Worm (Caenorhabditis elegans) whole organism, L3 larva: ENCODE data around the gene ppk-3.

Source experiments
- ZK546.5 ChIP-seq: sonication (generic microtip); optimal IDR thresholded peaks from 2 replicates; lab custom pipeline; 2017; ENCODE audit warnings: missing biosample characterization, missing genetic modification characterization
- ama-1 ChIP-seq: fragments of 150-350 bp; optimal IDR thresholded peaks from 2 replicates; lab custom pipeline; 2018
- ceh-82 ChIP-seq: fragments of 150-350 bp; optimal IDR thresholded peaks from 2 replicates; lab custom pipeline; 2014; ENCODE audit warnings: missing biosample characterization, missing genetic modification characterization
- elt-3 ChIP-seq, 3 experiments: fragments of 150-350 bp in 1 of 3; sonication (generic microtip) in 2 of 3; optimal IDR thresholded peaks; 2 replicates in 2 of 3; 4 replicates in 1 of 3; lab custom pipeline; 2014 to 2017; ENCODE audit warnings: missing biosample characterization in 3 of 3, missing genetic modification characterization in 3 of 3
- fos-1 ChIP-seq: fragments of 150-350 bp; optimal IDR thresholded peaks from 2 replicates; lab custom pipeline; 2014; ENCODE audit warnings: missing biosample characterization, missing genetic modification characterization
- mdl-1 ChIP-seq: fragments of 150-350 bp; optimal IDR thresholded peaks from 2 replicates; lab custom pipeline; 2014; ENCODE audit warnings: missing biosample characterization, missing genetic modification characterization
- nhr-23 ChIP-seq: fragments of 150-350 bp; optimal IDR thresholded peaks from 2 replicates; lab custom pipeline; 2014; ENCODE audit warnings: missing biosample characterization, missing genetic modification reagents, missing genetic modification characterization
- nhr-77 ChIP-seq: fragments of 150-350 bp; optimal IDR thresholded peaks from 2 replicates; lab custom pipeline; 2014; ENCODE audit warnings: missing biosample characterization, missing genetic modification characterization
- skn-1 ChIP-seq: fragments of 150-350 bp; optimal IDR thresholded peaks from 2 replicates; lab custom pipeline; 2014; ENCODE audit warnings: missing biosample characterization, missing genetic modification characterization
- ztf-11 ChIP-seq: fragments of 150-350 bp; optimal IDR thresholded peaks from 2 replicates; lab custom pipeline; 2014; ENCODE audit warnings: missing biosample characterization, missing genetic modification characterization
- ztf-4 ChIP-seq: fragments of 150-350 bp; optimal IDR thresholded peaks from 2 replicates; lab custom pipeline; 2014; ENCODE audit warnings: missing biosample characterization, missing genetic modification characterization

- no peak for TF ChIP-seq nhr-77 (tag; lab: Kevin White, UChicago)
- peak in 1 of 3 experiments; percentile 24 for TF ChIP-seq elt-3 (tag; optimal IDR thresholded peaks at IDR 0.05; lab: Kevin White, UChicago)
- no peak for TF ChIP-seq fos-1
- TF ChIP-seq ama-1 (lab: Kevin White, UChicago) = no peak
- TF ChIP-seq nhr-23 (tag; lab: Kevin White, UChicago) = peak; percentile 96
- peak; percentile 4 for TF ChIP-seq ceh-82
- TF ChIP-seq ZK546.5 (tag; lab: Kevin White, UChicago) = no peak
- no peak for TF ChIP-seq ztf-4 (tag; lab: Kevin White, UChicago)
- no peak for TF ChIP-seq ztf-11 (tag; lab: Kevin White, UChicago)
- TF ChIP-seq mdl-1 (tag; lab: Kevin White, UChicago) = no peak
- TF ChIP-seq skn-1 (tag; lab: Kevin White, UChicago) = no peak
Measured at ce11 chrX:12975595-12976089, at the start of gene ppk-3.
